Worm (Caenorhabditis elegans) whole organism, L3 larva: ENCODE measurements around the gene pgp-3.

Experiments
- R02D3.7 ChIP-seq: fragments of 150-350 bp; optimal IDR thresholded peaks from 2 replicates; lab custom pipeline; 2014; ENCODE audit warnings: missing biosample characterization, missing genetic modification characterization
- ZK546.5 ChIP-seq: sonication (generic microtip); optimal IDR thresholded peaks from 2 replicates; lab custom pipeline; 2017; ENCODE audit warnings: missing biosample characterization, missing genetic modification characterization
- aly-2 ChIP-seq: fragments of 150-350 bp; optimal IDR thresholded peaks from 2 replicates; lab custom pipeline; 2014; ENCODE audit warnings: missing biosample characterization, missing genetic modification characterization
- ama-1 ChIP-seq: fragments of 150-350 bp; optimal IDR thresholded peaks from 2 replicates; lab custom pipeline; 2018
- ceh-16 ChIP-seq: sonication (generic microtip); optimal IDR thresholded peaks from 2 replicates; lab custom pipeline; 2017; ENCODE audit warnings: missing biosample characterization, missing genetic modification characterization
- ceh-28 ChIP-seq: fragments of 150-350 bp; optimal IDR thresholded peaks from 2 replicates; lab custom pipeline; 2014; ENCODE audit warnings: missing biosample characterization, missing genetic modification reagents, missing genetic modification characterization
- ceh-82 ChIP-seq: fragments of 150-350 bp; optimal IDR thresholded peaks from 2 replicates; lab custom pipeline; 2014; ENCODE audit warnings: missing biosample characterization, missing genetic modification characterization
- daf-12 ChIP-seq: fragments of 150-350 bp; optimal IDR thresholded peaks from 2 replicates; lab custom pipeline; 2014; ENCODE audit warnings: missing biosample characterization, missing genetic modification reagents, missing genetic modification characterization
- egl-27 ChIP-seq: sonication (generic microtip); optimal IDR thresholded peaks from 4 replicates; lab custom pipeline; 2017; ENCODE audit warnings: missing biosample characterization, missing genetic modification reagents, missing genetic modification characterization
- egl-5 ChIP-seq: fragments of 150-350 bp; optimal IDR thresholded peaks from 2 replicates; lab custom pipeline; 2017; ENCODE audit warnings: missing biosample characterization, missing genetic modification reagents, missing genetic modification characterization, inconsistent platforms
- elt-1 ChIP-seq: fragments of 150-350 bp; optimal IDR thresholded peaks from 2 replicates; lab custom pipeline; 2014; ENCODE audit warnings: missing biosample characterization, missing genetic modification characterization
- elt-2 ChIP-seq: sonication (generic microtip); optimal IDR thresholded peaks from 2 replicates; lab custom pipeline; 2016; ENCODE audit warnings: missing genetic modification reagents, mild to moderate bottlenecking, missing genetic modification characterization, missing compliant biosample characterization
- elt-3 ChIP-seq, 3 experiments: fragments of 150-350 bp in 1 of 3; sonication (generic microtip) in 2 of 3; optimal IDR thresholded peaks; 2 replicates in 2 of 3; 4 replicates in 1 of 3; lab custom pipeline; 2014 to 2017; ENCODE audit warnings: missing biosample characterization in 3 of 3, missing genetic modification characterization in 3 of 3
- eor-1 ChIP-seq, 2 experiments: fragments of 150-350 bp; optimal IDR thresholded peaks; 2 replicates each; lab custom pipeline; 2014 to 2018; ENCODE audit warnings: missing biosample characterization in 2 of 2, missing genetic modification characterization in 2 of 2
- fkh-10 ChIP-seq: sonication (generic microtip); optimal IDR thresholded peaks from 2 replicates; lab custom pipeline; 2017; ENCODE audit warnings: missing biosample characterization, missing genetic modification reagents, missing genetic modification characterization
- fkh-2 ChIP-seq: fragments of 150-350 bp; optimal IDR thresholded peaks from 2 replicates; lab custom pipeline; 2014; ENCODE audit warnings: missing biosample characterization, missing genetic modification reagents, missing genetic modification characterization
- hmg-11 ChIP-seq: sonication (generic microtip); optimal IDR thresholded peaks from 2 replicates; lab custom pipeline; 2016; ENCODE audit warnings: missing genetic modification characterization, missing compliant biosample characterization
- jun-1 ChIP-seq: fragments of 150-350 bp; optimal IDR thresholded peaks from 2 replicates; lab custom pipeline; 2014; ENCODE audit warnings: missing biosample characterization, missing genetic modification reagents, missing genetic modification characterization
- lin-15B ChIP-seq: fragments of 150-350 bp; optimal IDR thresholded peaks from 2 replicates; lab custom pipeline; 2014; ENCODE audit warnings: missing biosample characterization, missing genetic modification characterization
- lin-39 ChIP-seq: fragments of 150-350 bp; optimal IDR thresholded peaks from 2 replicates; lab custom pipeline; 2018; ENCODE audit warnings: missing biosample characterization, missing genetic modification reagents, missing genetic modification characterization
- lsy-12 ChIP-seq: sonication (generic microtip); optimal IDR thresholded peaks from 2 replicates; lab custom pipeline; 2016; ENCODE audit warnings: mild to moderate bottlenecking, missing genetic modification characterization, missing compliant biosample characterization
- mdl-1 ChIP-seq: fragments of 150-350 bp; optimal IDR thresholded peaks from 2 replicates; lab custom pipeline; 2014; ENCODE audit warnings: missing biosample characterization, missing genetic modification characterization
- mml-1 ChIP-seq: fragments of 150-350 bp; sonication (generic microtip); optimal IDR thresholded peaks from 3 replicates; lab custom pipeline; 2014; ENCODE audit warnings: missing biosample characterization, missing genetic modification characterization
- nfya-1 ChIP-seq: sonication (generic microtip); optimal IDR thresholded peaks from 2 replicates; lab custom pipeline; 2017; ENCODE audit warnings: missing genetic modification characterization, mild to moderate bottlenecking, missing compliant biosample characterization, antibody characterized with exemption, moderate library complexity; ENCODE audit not compliant: insufficient read depth
- nhr-11 ChIP-seq: fragments of 150-350 bp; optimal IDR thresholded peaks from 2 replicates; lab custom pipeline; 2014; ENCODE audit warnings: missing biosample characterization, missing genetic modification characterization
- nhr-12 ChIP-seq: fragments of 150-350 bp; optimal IDR thresholded peaks from 2 replicates; lab custom pipeline; 2014; ENCODE audit warnings: missing biosample characterization, missing genetic modification characterization
- nhr-237 ChIP-seq: fragments of 150-350 bp; optimal IDR thresholded peaks from 2 replicates; lab custom pipeline; 2014; ENCODE audit warnings: missing biosample characterization, missing genetic modification characterization
- nhr-25 ChIP-seq: sonication (generic microtip); optimal IDR thresholded peaks from 2 replicates; lab custom pipeline; 2017; ENCODE audit warnings: missing biosample characterization, missing genetic modification characterization
- nhr-28 ChIP-seq: fragments of 150-350 bp; optimal IDR thresholded peaks from 2 replicates; lab custom pipeline; 2014; ENCODE audit warnings: missing biosample characterization, missing genetic modification characterization
- nhr-43 ChIP-seq: sonication (generic microtip); optimal IDR thresholded peaks from 2 replicates; lab custom pipeline; 2016; ENCODE audit warnings: mild to moderate bottlenecking, missing genetic modification characterization, missing compliant biosample characterization; ENCODE audit not compliant: poor library complexity, severe bottlenecking
- nhr-67 ChIP-seq: fragments of 150-350 bp; optimal IDR thresholded peaks from 2 replicates; lab custom pipeline; 2014; ENCODE audit warnings: missing biosample characterization, missing genetic modification characterization
- nhr-76 ChIP-seq: fragments of 150-350 bp; sonication (generic microtip); optimal IDR thresholded peaks from 5 replicates; lab custom pipeline; 2014; ENCODE audit warnings: missing biosample characterization, missing genetic modification characterization
- nhr-77 ChIP-seq: fragments of 150-350 bp; optimal IDR thresholded peaks from 2 replicates; lab custom pipeline; 2014; ENCODE audit warnings: missing biosample characterization, missing genetic modification characterization
- pha-4 ChIP-seq: fragments of 150-350 bp; optimal IDR thresholded peaks from 2 replicates; lab custom pipeline; 2014; ENCODE audit warnings: missing biosample characterization, missing genetic modification reagents, missing genetic modification characterization
- pqm-1 ChIP-seq: fragments of 150-350 bp; optimal IDR thresholded peaks from 2 replicates; lab custom pipeline; 2017; ENCODE audit warnings: missing biosample characterization, missing genetic modification characterization, inconsistent platforms
- sea-2 ChIP-seq: fragments of 150-350 bp; sonication (generic microtip); optimal IDR thresholded peaks from 4 replicates; lab custom pipeline; 2014; ENCODE audit warnings: missing biosample characterization, missing genetic modification reagents, missing genetic modification characterization
- skn-1 ChIP-seq: fragments of 150-350 bp; optimal IDR thresholded peaks from 2 replicates; lab custom pipeline; 2014; ENCODE audit warnings: missing biosample characterization, missing genetic modification characterization
- snpc-4 ChIP-seq: fragments of 150-350 bp; optimal IDR thresholded peaks from 2 replicates; lab custom pipeline; 2014; ENCODE audit warnings: missing biosample characterization, missing genetic modification characterization
- tbx-2 ChIP-seq: sonication (generic microtip); optimal IDR thresholded peaks from 2 replicates; lab custom pipeline; 2016; ENCODE audit warnings: mild to moderate bottlenecking, missing genetic modification characterization, missing compliant biosample characterization
- unc-39 ChIP-seq: sonication (generic microtip); optimal IDR thresholded peaks from 4 replicates; lab custom pipeline; 2017; ENCODE audit warnings: missing biosample characterization, missing genetic modification characterization
- unc-62 ChIP-seq: fragments of 150-350 bp; sonication (generic microtip); optimal IDR thresholded peaks from 4 replicates; lab custom pipeline; 2014; ENCODE audit warnings: missing biosample characterization, missing genetic modification reagents, missing genetic modification characterization
- zag-1 ChIP-seq: fragments of 150-350 bp; optimal IDR thresholded peaks from 2 replicates; lab custom pipeline; 2014; ENCODE audit warnings: missing biosample characterization, missing genetic modification characterization
- ztf-11 ChIP-seq: fragments of 150-350 bp; optimal IDR thresholded peaks from 2 replicates; lab custom pipeline; 2014; ENCODE audit warnings: missing biosample characterization, missing genetic modification characterization
- ztf-4 ChIP-seq: fragments of 150-350 bp; optimal IDR thresholded peaks from 2 replicates; lab custom pipeline; 2014; ENCODE audit warnings: missing biosample characterization, missing genetic modification characterization

The pgp-3 gene

ce11 chrX:11329424-11329823 lies 22.5 kb upstream of the pgp-3 start, which contains the start of gene npr-9:
Gene npr-9 (plus strand): TSS chrX:11329724.
- TF ChIP-seq unc-39: no peak

DNA sequence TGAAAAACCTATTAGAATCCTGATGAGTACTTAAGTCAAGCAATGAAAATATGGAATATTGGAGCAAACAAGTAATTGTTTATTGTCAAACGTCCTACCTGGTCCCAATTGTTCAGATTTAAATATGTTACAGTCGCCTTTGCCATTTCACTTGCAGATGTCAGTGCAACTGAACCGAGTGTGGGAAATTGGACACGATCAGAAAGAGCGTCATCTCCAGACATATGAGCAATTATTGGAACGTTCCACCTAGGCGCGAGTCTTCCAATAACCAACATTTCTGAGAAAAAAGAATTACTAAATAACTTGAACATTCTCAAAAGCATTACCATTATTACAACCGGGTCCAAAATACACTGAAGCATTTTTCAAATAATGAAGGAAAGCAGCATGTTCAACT lies 14.9 kb upstream of the pgp-3 start:
- TF ChIP-seq sea-2 (no peak), ceh-16 (tag; lab: Kevin White, UChicago) (no peak), lsy-12 (tag; lab: Kevin White, UChicago) (no peak), ama-1 (lab: Kevin White, UChicago) (no peak), ceh-82 (tag; lab: Kevin White, UChicago) (no peak), mml-1 (tag; lab: Kevin White, UChicago) (no peak), ceh-28 (tag; lab: Kevin White, UChicago) (no peak), nhr-67 (tag; lab: Kevin White, UChicago) (no peak), aly-2 (no peak), elt-3 (tag; optimal IDR thresholded peaks at IDR 0.05; lab: Kevin White, UChicago) (no peak), elt-1 (tag; lab: Kevin White, UChicago) (no peak)
- TF ChIP-seq, all 47 proteins: peak for 0

DNA sequence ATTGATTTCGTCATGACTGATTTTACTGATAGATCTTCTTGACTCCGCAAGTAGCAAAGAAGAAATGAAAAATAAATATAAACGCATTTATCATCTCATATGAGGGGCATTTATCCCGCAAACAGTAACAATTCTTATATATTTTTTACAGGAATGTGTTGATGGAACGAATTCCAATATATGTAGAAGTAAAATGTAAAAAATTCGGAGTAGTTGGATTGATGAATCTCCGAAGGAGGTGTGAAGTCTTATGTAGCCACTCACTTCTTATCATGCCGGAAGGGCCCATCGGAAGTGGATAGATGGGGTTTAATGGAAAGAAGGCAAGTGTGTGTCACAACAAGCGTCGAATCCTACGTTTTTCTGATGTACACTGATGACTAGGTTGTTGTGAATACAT lies 14.2 kb upstream of the pgp-3 start, which contains the start of gene gcy-9:
TSS of gene gcy-9 (minus strand) at position 101 of the 400 bp plus-strand sequence.
- TF ChIP-seq nhr-77 (tag; lab: Kevin White, UChicago) (no peak), lin-39 (tag; lab: Kevin White, UChicago) (no peak), elt-2 (tag; lab: Kevin White, UChicago) (no peak), elt-1 (tag; lab: Kevin White, UChicago) (no peak), zag-1 (tag; lab: Kevin White, UChicago) (no peak), nhr-76 (tag; lab: Kevin White, UChicago) (no peak), ztf-4 (no peak), daf-12 (tag; lab: Kevin White, UChicago) (no peak), lsy-12 (tag; lab: Kevin White, UChicago) (no peak), mml-1 (tag; lab: Kevin White, UChicago) (no peak), pha-4 (tag; lab: Kevin White, UChicago) (no peak), ZK546.5 (tag; lab: Kevin White, UChicago) (no peak), R02D3.7 (tag; lab: Kevin White, UChicago) (no peak)

DNA sequence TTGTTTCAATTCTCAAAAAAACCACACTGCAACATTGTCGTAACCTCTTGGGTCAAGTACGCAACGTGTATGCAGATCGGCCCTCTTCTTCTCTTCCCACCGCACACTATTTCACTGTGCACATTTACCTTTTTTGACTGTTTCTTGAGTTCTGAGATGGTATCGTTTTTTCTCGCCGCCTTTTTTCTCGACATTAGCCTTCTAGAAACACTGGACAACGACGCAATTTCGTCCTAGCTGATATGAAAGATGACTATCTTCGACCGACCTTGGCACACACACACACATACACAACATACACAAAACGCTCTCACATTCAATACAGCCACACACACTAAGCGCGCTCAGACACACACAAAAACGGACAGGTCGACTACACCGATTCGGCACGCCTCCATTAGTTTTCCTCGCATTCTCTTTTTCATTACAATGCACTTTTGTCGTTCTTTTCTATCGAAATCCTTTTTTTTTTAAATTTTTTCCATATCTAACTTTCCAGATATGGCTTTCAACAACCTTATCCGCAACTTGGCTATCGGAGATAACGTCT lies 12.5 kb upstream of the pgp-3 start, which contains the start of gene aco-1:
TSS of gene aco-1 (plus strand) at position 500 of the 550 bp plus-strand sequence.
- no peak for TF ChIP-seq ztf-11 (tag; lab: Kevin White, UChicago)
- no peak for TF ChIP-seq daf-12 (tag; lab: Kevin White, UChicago)
- no peak for TF ChIP-seq lin-39 (tag; lab: Kevin White, UChicago)
- TF ChIP-seq hmg-11 (tag; lab: Kevin White, UChicago): peak; percentile 27
- TF ChIP-seq ceh-28 (tag; lab: Kevin White, UChicago): no peak
- TF ChIP-seq jun-1 (tag; lab: Kevin White, UChicago): no peak
- TF ChIP-seq ztf-4: no peak
- TF ChIP-seq ceh-82 (tag; lab: Kevin White, UChicago): no peak
- no peak for TF ChIP-seq nhr-67 (tag; lab: Kevin White, UChicago)
- no peak for TF ChIP-seq mml-1 (tag; lab: Kevin White, UChicago)
- TF ChIP-seq fkh-10: no peak
- TF ChIP-seq snpc-4: no peak
- no peak for TF ChIP-seq pha-4 (tag; lab: Kevin White, UChicago)
- TF ChIP-seq lsy-12 (tag; lab: Kevin White, UChicago): no peak
- TF ChIP-seq elt-2 (tag; lab: Kevin White, UChicago): peak; percentile 83
- no peak for TF ChIP-seq nhr-237 (tag; lab: Kevin White, UChicago)
- TF ChIP-seq sea-2: no peak
- TF ChIP-seq ama-1 (lab: Kevin White, UChicago): no peak
- TF ChIP-seq zag-1 (tag; lab: Kevin White, UChicago): no peak
- TF ChIP-seq lin-15B (tag; lab: Kevin White, UChicago): no peak
- TF ChIP-seq fkh-2 (tag; lab: Kevin White, UChicago): no peak
- no peak for TF ChIP-seq ceh-16 (tag; lab: Kevin White, UChicago)
- no peak for TF ChIP-seq nhr-12 (tag; lab: Kevin White, UChicago)
- TF ChIP-seq nhr-43 (tag; lab: Kevin White, UChicago): no peak
- no peak for TF ChIP-seq ZK546.5 (tag; lab: Kevin White, UChicago)
- TF ChIP-seq R02D3.7 (tag; lab: Kevin White, UChicago): no peak
- TF ChIP-seq skn-1 (tag; lab: Kevin White, UChicago): no peak
- TF ChIP-seq egl-5 (tag; lab: Kevin White, UChicago): no peak
- no peak for TF ChIP-seq unc-62 (GFP tag; lab: Kevin White, UChicago)
- no peak for TF ChIP-seq elt-3 (tag; optimal IDR thresholded peaks at IDR 0.05; lab: Kevin White, UChicago)
- TF ChIP-seq mdl-1 (tag; lab: Kevin White, UChicago): no peak
- no peak for TF ChIP-seq eor-1 (tag; optimal IDR thresholded peaks at IDR 0.05; lab: Kevin White, UChicago)
- no peak for TF ChIP-seq nhr-28 (tag; lab: Kevin White, UChicago)
- TF ChIP-seq tbx-2 (tag; lab: Kevin White, UChicago): no peak
- TF ChIP-seq elt-1 (tag; lab: Kevin White, UChicago): peak; percentile 13
- TF ChIP-seq egl-27 (tag; lab: Kevin White, UChicago): peak; percentile 11
- peak; percentile 88 for TF ChIP-seq nhr-25 (tag; lab: Kevin White, UChicago)
- TF ChIP-seq nhr-11 (tag; lab: Kevin White, UChicago): no peak
- no peak for TF ChIP-seq aly-2
- TF ChIP-seq nhr-77 (tag; lab: Kevin White, UChicago): no peak
- TF ChIP-seq nfya-1: no peak
- peak; percentile 60 for TF ChIP-seq pqm-1 (tag; lab: Kevin White, UChicago)
